Fruit fly (Drosophila melanogaster) Kc167 (cell line): ENCODE measurements around the gene SerRS.

Experiments used
- Myc ChIP-seq: fragments of >200 bp; optimal IDR thresholded peaks from 2 replicates; lab custom pipeline; 2017; ENCODE audit warnings: missing external identifiers
- Sin3A ChIP-seq: fragments of >200 bp; optimal IDR thresholded peaks from 2 replicates; lab custom pipeline; 2018; ENCODE audit warnings: missing external identifiers
- h ChIP-seq: fragments of >200 bp; optimal IDR thresholded peaks from 3 replicates; lab custom pipeline; 2018; ENCODE audit warnings: missing external identifiers
- insv ChIP-seq: fragments of >200 bp; optimal IDR thresholded peaks from 3 replicates; lab custom pipeline; 2018; ENCODE audit warnings: missing external identifiers
- psq ChIP-seq: fragments of >200 bp; optimal IDR thresholded peaks from 2 replicates; lab custom pipeline; 2017; ENCODE audit warnings: missing external identifiers
- ttk ChIP-seq: sonication (Bioruptor generic); optimal IDR thresholded peaks from 2 replicates; lab custom pipeline; 2017; ENCODE audit warnings: missing external identifiers

DNA sequence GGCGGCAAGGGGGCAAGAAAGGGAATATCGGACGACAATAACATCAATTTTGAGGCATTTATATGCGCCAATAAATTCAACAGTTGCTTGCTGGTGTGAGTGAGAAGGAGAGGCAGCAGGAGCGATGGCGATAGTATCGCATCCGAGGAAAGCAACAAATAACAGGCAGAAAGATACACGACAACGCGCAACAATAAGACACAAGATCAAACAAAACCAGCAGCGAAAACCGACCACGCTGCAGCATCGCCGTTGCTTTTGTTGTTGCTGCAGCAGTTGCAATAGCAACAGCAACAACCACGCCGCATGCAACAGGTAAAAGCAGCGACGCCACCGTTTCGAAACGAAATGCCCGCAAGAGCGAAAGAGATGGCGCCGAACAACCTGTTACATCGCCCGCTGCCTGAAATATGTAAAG lies 36.7 kb downstream of the SerRS start:
- TF ChIP-seq psq (lab: Kevin White, UChicago) (no peak), Sin3A (no peak), h (lab: Kevin White, UChicago) (no peak), insv (no peak), ttk (lab: Kevin White, UChicago) (no peak), Myc (lab: Kevin White, UChicago) (no peak)
